Worm (Caenorhabditis elegans) whole organism, mixed stage, embryonic: ENCODE measurements around the gene fndc-1.
A peak's percentile ranks its signal among the peaks of the same experiment; 100 is the strongest.

Experiments
- M03D4.4 ChIP-seq: sonication (generic microtip); optimal IDR thresholded peaks from 2 replicates; lab custom pipeline; 2017; ENCODE audit warnings: mild to moderate bottlenecking, missing genetic modification characterization, missing compliant biosample characterization
- blmp-1 ChIP-seq: fragments of 150-350 bp; optimal IDR thresholded peaks from 2 replicates; lab custom pipeline; 2014; ENCODE audit warnings: missing biosample characterization, missing genetic modification characterization
- ceh-39 ChIP-seq: fragments of 150-350 bp; optimal IDR thresholded peaks from 2 replicates; lab custom pipeline; 2014; ENCODE audit warnings: missing biosample characterization, missing genetic modification characterization
- ceh-43 ChIP-seq: fragments of 200-800 bp; sonication (Bioruptor generic); optimal IDR thresholded peaks from 2 replicates; lab custom pipeline; 2018; ENCODE audit warnings: mild to moderate bottlenecking, missing genetic modification characterization, moderate library complexity, missing compliant biosample characterization
- ceh-83 ChIP-seq: fragments of 200-800 bp; sonication (Bioruptor generic); optimal IDR thresholded peaks from 2 replicates; lab custom pipeline; 2018; ENCODE audit warnings: mild to moderate bottlenecking, missing genetic modification characterization, missing compliant biosample characterization
- ces-1 ChIP-seq: fragments of 150-350 bp; optimal IDR thresholded peaks from 2 replicates; lab custom pipeline; 2014; ENCODE audit warnings: missing biosample characterization, missing genetic modification reagents, missing genetic modification characterization
- cnd-1 ChIP-seq: fragments of 200-800 bp; sonication (Bioruptor generic); optimal IDR thresholded peaks from 2 replicates; lab custom pipeline; 2018; ENCODE audit warnings: mild to moderate bottlenecking, missing genetic modification characterization, missing compliant biosample characterization
- drap-1 ChIP-seq: fragments of 200-800 bp; sonication (Bioruptor generic); optimal IDR thresholded peaks from 3 replicates; lab custom pipeline; 2018; ENCODE audit warnings: mild to moderate bottlenecking, missing genetic modification characterization, missing compliant biosample characterization
- flh-1 ChIP-seq: fragments of 200-800 bp; sonication (Bioruptor generic); optimal IDR thresholded peaks from 2 replicates; lab custom pipeline; 2018; ENCODE audit warnings: mild to moderate bottlenecking, missing genetic modification characterization, moderate library complexity, missing compliant biosample characterization
- hlh-1 ChIP-seq: fragments of 150-350 bp; optimal IDR thresholded peaks from 2 replicates; lab custom pipeline; 2014; ENCODE audit warnings: missing biosample characterization, missing genetic modification reagents, missing genetic modification characterization
- lin-13 ChIP-seq: fragments of 150-350 bp; optimal IDR thresholded peaks from 2 replicates; lab custom pipeline; 2014; ENCODE audit warnings: missing biosample characterization, missing genetic modification characterization
- lsy-2 ChIP-seq: fragments of 150-350 bp; optimal IDR thresholded peaks from 2 replicates; lab custom pipeline; 2014; ENCODE audit warnings: missing biosample characterization, missing genetic modification characterization
- mab-5 ChIP-seq: fragments of 150-350 bp; optimal IDR thresholded peaks from 2 replicates; lab custom pipeline; 2014; ENCODE audit warnings: missing biosample characterization, missing genetic modification characterization
- mep-1 ChIP-seq: fragments of 150-350 bp; optimal IDR thresholded peaks from 2 replicates; lab custom pipeline; 2017; ENCODE audit warnings: missing biosample characterization, missing genetic modification reagents, missing genetic modification characterization, inconsistent platforms
- mls-2 ChIP-seq: sonication (generic microtip); optimal IDR thresholded peaks from 2 replicates; lab custom pipeline; 2016; ENCODE audit warnings: mild to moderate bottlenecking, missing genetic modification characterization, moderate library complexity, missing compliant biosample characterization
- nhr-12 ChIP-seq: fragments of 150-350 bp; optimal IDR thresholded peaks from 2 replicates; lab custom pipeline; 2014; ENCODE audit warnings: missing biosample characterization, missing genetic modification characterization
- nhr-2 ChIP-seq: fragments of 150-350 bp; optimal IDR thresholded peaks from 2 replicates; lab custom pipeline; 2014; ENCODE audit warnings: missing biosample characterization, missing genetic modification characterization
- nhr-237 ChIP-seq: fragments of 150-350 bp; optimal IDR thresholded peaks from 2 replicates; lab custom pipeline; 2014; ENCODE audit warnings: missing biosample characterization, missing genetic modification characterization
- nhr-76 ChIP-seq: sonication (generic microtip); optimal IDR thresholded peaks from 2 replicates; lab custom pipeline; 2017; ENCODE audit warnings: missing biosample characterization, missing genetic modification characterization
- pha-4 ChIP-seq: fragments of 150-350 bp; optimal IDR thresholded peaks from 2 replicates; lab custom pipeline; 2018; ENCODE audit warnings: missing biosample characterization, missing genetic modification reagents, missing genetic modification characterization
- snpc-4 ChIP-seq: fragments of 150-350 bp; optimal IDR thresholded peaks from 2 replicates; lab custom pipeline; 2014; ENCODE audit warnings: missing biosample characterization, missing genetic modification characterization
- sptf-1 ChIP-seq: sonication (generic microtip); optimal IDR thresholded peaks from 2 replicates; lab custom pipeline; 2017; ENCODE audit warnings: mild to moderate bottlenecking, missing genetic modification characterization, moderate library complexity, missing compliant biosample characterization
- tbx-8 ChIP-seq: fragments of 200-800 bp; sonication (Bioruptor generic); optimal IDR thresholded peaks from 2 replicates; lab custom pipeline; 2018; ENCODE audit warnings: mild to moderate bottlenecking, missing genetic modification characterization, moderate library complexity, missing compliant biosample characterization
- unc-120 ChIP-seq: sonication (generic microtip); optimal IDR thresholded peaks from 2 replicates; lab custom pipeline; 2017; ENCODE audit warnings: missing genetic modification characterization, missing compliant biosample characterization; ENCODE audit not compliant: poor library complexity, severe bottlenecking
- unc-39 ChIP-seq: fragments of 150-350 bp; optimal IDR thresholded peaks from 2 replicates; lab custom pipeline; 2014; ENCODE audit warnings: missing biosample characterization, missing genetic modification characterization
- unc-62 ChIP-seq: fragments of 150-350 bp; optimal IDR thresholded peaks from 2 replicates; lab custom pipeline; 2014; ENCODE audit warnings: missing biosample characterization, missing genetic modification reagents, missing genetic modification characterization
- zip-8 ChIP-seq: fragments of 150-350 bp; optimal IDR thresholded peaks from 2 replicates; lab custom pipeline; 2014; ENCODE audit warnings: missing biosample characterization, missing genetic modification characterization
- ztf-11 ChIP-seq: fragments of 150-350 bp; optimal IDR thresholded peaks from 2 replicates; lab custom pipeline; 2014; ENCODE audit warnings: missing biosample characterization, missing genetic modification characterization

The fndc-1 gene

ce11 chrII:11246506-11246905, 9.4 kb upstream of the fndc-1 start:
- TF ChIP-seq blmp-1 (tag; lab: Kevin White, UChicago) (peak; percentile 73), ztf-11 (tag; lab: Kevin White, UChicago) (no peak)

- no peak for TF ChIP-seq nhr-12 (tag; lab: Kevin White, UChicago)
- TF ChIP-seq lin-13 (tag; lab: Kevin White, UChicago), result no peak
- no peak for TF ChIP-seq ceh-43 (GFP tag; lab: Kevin White, UChicago)
- no peak for TF ChIP-seq mab-5 (tag; lab: Kevin White, UChicago)
- TF ChIP-seq nhr-76 (tag; lab: Kevin White, UChicago), result no peak
- no peak for TF ChIP-seq M03D4.4 (tag; lab: Kevin White, UChicago)
- no peak for TF ChIP-seq ztf-11 (tag; lab: Kevin White, UChicago)
- TF ChIP-seq hlh-1 (tag; lab: Kevin White, UChicago), result no peak
- TF ChIP-seq pha-4 (tag; lab: Kevin White, UChicago), result no peak
- TF ChIP-seq blmp-1 (tag; lab: Kevin White, UChicago), result no peak
- no peak for TF ChIP-seq drap-1
- no peak for TF ChIP-seq unc-62 (GFP tag; lab: Kevin White, UChicago)
- no peak for TF ChIP-seq zip-8
- TF ChIP-seq ces-1 (GFP tag; lab: Kevin White, UChicago), result no peak
- TF ChIP-seq nhr-237 (tag; lab: Kevin White, UChicago), result no peak
- no peak for TF ChIP-seq lsy-2
Measured at ce11 chrII:11242918-11243317, 5.8 kb upstream of the fndc-1 start.

DNA sequence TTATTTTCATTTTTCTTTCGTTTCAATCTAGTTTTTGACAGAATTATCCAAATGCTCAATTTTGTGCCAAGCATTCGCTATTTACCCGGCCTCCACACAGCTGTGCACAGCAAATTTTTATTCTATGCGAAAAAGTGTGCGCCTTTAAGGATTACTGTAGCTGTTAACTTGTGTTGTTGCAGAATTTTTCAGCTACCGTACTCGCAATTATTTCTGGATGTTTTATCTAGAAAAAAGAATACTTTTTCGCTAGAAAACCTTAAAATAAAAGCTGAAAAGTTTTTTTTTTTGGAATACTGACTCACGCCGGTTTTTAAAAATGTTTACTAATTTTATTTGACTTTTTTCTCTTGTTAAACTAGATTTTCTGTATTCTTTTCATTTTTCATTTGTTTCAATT, 4.4 kb upstream of the fndc-1 start:
- TF ChIP-seq unc-39 (tag; lab: Kevin White, UChicago) (no peak), mls-2 (tag; lab: Kevin White, UChicago) (no peak), ceh-43 (GFP tag; lab: Kevin White, UChicago) (no peak), M03D4.4 (tag; lab: Kevin White, UChicago) (no peak), drap-1 (no peak), ceh-83 (GFP tag; lab: Kevin White, UChicago) (no peak), mep-1 (tag; lab: Kevin White, UChicago) (no peak)

DNA sequence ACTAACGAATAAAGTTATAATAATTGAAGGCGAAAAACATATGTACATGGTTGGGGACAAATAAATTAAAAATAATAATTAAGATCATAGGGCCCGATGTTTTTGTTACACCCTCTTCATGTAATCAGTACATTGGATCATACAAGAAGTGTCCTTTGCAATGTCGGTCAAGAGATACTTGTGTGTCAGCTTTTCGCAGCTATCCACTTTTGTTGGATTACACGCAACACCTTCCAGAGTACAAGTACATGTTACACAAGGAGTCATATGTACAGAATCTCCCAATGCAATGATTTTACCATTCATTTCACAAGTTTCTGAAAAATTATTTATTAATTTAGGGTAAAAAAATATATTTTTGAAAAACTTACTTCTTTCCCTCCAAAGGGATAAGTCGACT, 3.8 kb upstream of the fndc-1 start:
- TF ChIP-seq ztf-11 (tag; lab: Kevin White, UChicago), result no peak
- no peak for TF ChIP-seq cnd-1 (tag; lab: Kevin White, UChicago)
- no peak for TF ChIP-seq lin-13 (tag; lab: Kevin White, UChicago)
- no peak for TF ChIP-seq zip-8
- TF ChIP-seq, all 35 proteins: peak for 0

ce11 chrII:11240214-11240613, 3.1 kb upstream of the fndc-1 start:
- TF ChIP-seq mab-5 (tag; lab: Kevin White, UChicago) (no peak), nhr-76 (tag; lab: Kevin White, UChicago) (no peak), nhr-237 (tag; lab: Kevin White, UChicago) (no peak), blmp-1 (tag; lab: Kevin White, UChicago) (no peak), unc-62 (GFP tag; lab: Kevin White, UChicago) (no peak), lsy-2 (no peak), cnd-1 (tag; lab: Kevin White, UChicago) (no peak), mls-2 (tag; lab: Kevin White, UChicago) (no peak), pha-4 (tag; lab: Kevin White, UChicago) (no peak)

ce11 chrII:11238869-11239647, 1.9 kb upstream of the fndc-1 start, which contains the start of the genes rpn-9 and T06D8.9:
TSS of gene rpn-9 (minus strand) at chrII:11238919.
TSS of gene T06D8.9 (plus strand) at chrII:11239597.
- TF ChIP-seq snpc-4 (tag; lab: Kevin White, UChicago), result no peak
- TF ChIP-seq lsy-2, result peak; percentile 83
- TF ChIP-seq blmp-1 (tag; lab: Kevin White, UChicago), result peak; percentile 26
- TF ChIP-seq hlh-1 (tag; lab: Kevin White, UChicago), result peak; percentile 62
- no peak for TF ChIP-seq cnd-1 (tag; lab: Kevin White, UChicago)
- no peak for TF ChIP-seq ceh-39 (tag; lab: Kevin White, UChicago)
- no peak for TF ChIP-seq unc-39 (tag; lab: Kevin White, UChicago)
- no peak for TF ChIP-seq ceh-43 (GFP tag; lab: Kevin White, UChicago)
- peak; percentile 39 for TF ChIP-seq mls-2 (tag; lab: Kevin White, UChicago)
- peak; percentile 69 for TF ChIP-seq lin-13 (tag; lab: Kevin White, UChicago)
- peak; percentile 68 for TF ChIP-seq pha-4 (tag; lab: Kevin White, UChicago)
- no peak for TF ChIP-seq ceh-83 (GFP tag; lab: Kevin White, UChicago)
- peak; percentile 55 for TF ChIP-seq unc-120
- peak; percentile 91 for TF ChIP-seq nhr-237 (tag; lab: Kevin White, UChicago)
- no peak for TF ChIP-seq flh-1 (GFP tag; lab: Kevin White, UChicago)
- TF ChIP-seq drap-1, result peak; percentile 24
- no peak for TF ChIP-seq tbx-8
- TF ChIP-seq mep-1 (tag; lab: Kevin White, UChicago), result peak; percentile 92
- no peak for TF ChIP-seq sptf-1 (tag; lab: Kevin White, UChicago)
- TF ChIP-seq unc-62 (GFP tag; lab: Kevin White, UChicago), result peak; percentile 59
- no peak for TF ChIP-seq nhr-2 (tag; lab: Kevin White, UChicago)
